Fruit fly (Drosophila melanogaster) whole organism, larva: Measurements from ENCODE around the gene Cpr5C.

ENCODE experiments used
- noc ChIP-seq: fragments of 200-800 bp; sonication (Bioruptor generic); optimal IDR thresholded peaks from 3 replicates; lab custom pipeline; 2019; ENCODE audit warnings: missing biosample characterization, mild to moderate bottlenecking, missing genetic modification characterization, moderate library complexity

Gene Cpr5C

dm6 chrX:5791840-5792239 lies 12.6 kb upstream of the Cpr5C start, which contains the start of gene CG12239:
TSS of gene CG12239 (plus strand) at chrX:5792140.
- TF ChIP-seq noc (tag; lab: Kevin White, UChicago), result no peak

dm6 chrX:5800634-5801033 lies 3.8 kb upstream of the Cpr5C start:
- TF ChIP-seq noc (tag; lab: Kevin White, UChicago), result no peak

- no peak for TF ChIP-seq noc (tag; lab: Kevin White, UChicago)
Observed at dm6 chrX:5808654-5809053, 4.2 kb downstream of the Cpr5C start, which contains the start of gene Prosbeta2R1. TSS of gene Prosbeta2R1 (plus strand) at chrX:5808954.

DNA sequence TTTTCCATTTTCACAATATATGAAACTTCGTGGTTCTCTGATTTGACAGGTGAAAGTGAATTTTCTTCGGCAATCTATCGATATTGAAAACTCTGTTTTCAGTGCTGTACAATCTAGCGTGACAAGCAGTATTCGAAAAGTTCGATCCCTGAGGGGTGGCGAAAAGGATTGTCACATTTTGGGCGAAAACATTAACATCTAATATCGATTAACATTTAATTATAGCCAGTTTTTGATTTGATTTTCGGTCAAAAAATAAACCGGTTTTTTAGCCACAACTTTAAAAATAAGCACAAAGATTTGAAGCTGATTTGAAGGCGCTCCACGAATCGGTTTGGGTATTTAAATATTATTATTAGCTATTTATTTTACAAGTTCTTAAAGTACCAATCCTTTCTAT lies 8.4 kb downstream of the Cpr5C start, which contains the start of gene CG44329:
CG44329 (minus strand) TSS at position 101 of the 400 bp plus-strand sequence.
- no peak for TF ChIP-seq noc (tag; lab: Kevin White, UChicago)

- TF ChIP-seq noc (tag; lab: Kevin White, UChicago), result no peak
Observed at dm6 chrX:5815720-5816119, 11.2 kb downstream of the Cpr5C start, which contains the start of gene AgmNAT. TSS of gene AgmNAT (minus strand) at chrX:5815820.

DNA sequence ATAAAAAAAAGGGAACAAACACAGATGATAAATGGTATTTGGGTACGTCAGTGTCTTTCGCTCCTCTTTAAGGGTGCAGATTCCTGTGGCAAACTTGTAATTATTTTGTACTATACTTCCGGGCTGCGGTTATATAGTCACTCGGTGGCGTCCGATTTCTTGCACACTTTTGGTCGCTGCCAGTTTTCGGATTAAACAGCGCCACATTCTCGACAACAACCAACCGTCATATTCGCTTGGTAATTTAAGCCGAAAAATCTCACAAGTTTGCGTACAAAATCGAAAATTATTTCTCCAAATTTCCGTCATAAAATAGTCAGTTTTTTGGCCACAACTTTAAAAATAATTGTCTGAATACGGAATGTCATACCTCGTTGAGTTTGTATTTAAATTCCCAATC lies 12.7 kb downstream of the Cpr5C start:
- no peak for TF ChIP-seq noc (tag; lab: Kevin White, UChicago)

DNA sequence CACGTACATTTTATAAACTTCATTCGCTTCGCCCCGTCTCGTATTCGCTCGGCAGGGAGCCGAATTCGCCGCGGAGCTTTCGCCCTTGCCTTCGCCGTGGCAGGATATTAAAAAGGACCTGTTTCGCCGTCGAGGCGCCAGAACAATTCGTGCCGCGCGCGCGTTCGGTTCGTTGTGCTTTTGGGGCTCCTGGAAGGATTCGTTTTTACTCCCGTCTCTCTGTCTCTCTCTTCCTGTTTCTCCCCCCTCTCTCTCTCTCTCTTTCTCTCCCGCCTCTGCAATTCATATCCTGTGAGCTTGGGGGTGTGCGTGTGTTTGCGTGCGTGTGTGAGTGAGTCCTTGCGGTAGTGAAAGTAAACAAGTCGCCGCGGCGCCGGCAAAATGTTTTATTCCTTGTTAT lies 14.0 kb downstream of the Cpr5C start, which contains the start of gene CG15765:
CG15765 (plus strand) TSS at position 132 of the 400 bp plus-strand sequence.
- no peak for TF ChIP-seq noc (tag; lab: Kevin White, UChicago)

- no peak for TF ChIP-seq noc (tag; lab: Kevin White, UChicago)
Observed at dm6 chrX:5819972-5820371, 15.5 kb downstream of the Cpr5C start.

DNA sequence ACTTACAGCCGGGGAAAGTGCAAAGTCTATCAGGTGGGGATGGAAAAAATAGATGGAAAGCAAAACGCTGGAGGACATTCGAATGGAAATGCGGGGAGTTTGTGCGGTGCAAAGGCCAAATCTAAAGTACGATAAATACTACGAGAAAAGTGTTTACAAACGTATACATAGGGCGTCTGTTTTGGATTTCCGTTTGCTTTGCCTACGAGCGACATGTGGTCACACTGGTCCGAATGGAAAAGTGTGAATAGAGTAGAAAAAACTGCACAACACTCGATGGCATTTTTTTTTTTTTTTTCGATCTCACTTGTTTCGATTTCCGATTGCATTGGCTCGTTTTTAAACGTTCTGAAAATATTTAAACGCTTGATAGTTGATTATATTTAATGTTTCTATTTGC lies 35.3 kb downstream of the Cpr5C start:
- no peak for TF ChIP-seq noc (tag; lab: Kevin White, UChicago)

dm6 chrX:5844980-5845379 lies 40.5 kb downstream of the Cpr5C start, which contains the start of gene CG12729:
TSS of gene CG12729 (plus strand) at chrX:5845280.
- TF ChIP-seq noc (tag; lab: Kevin White, UChicago), result no peak

DNA sequence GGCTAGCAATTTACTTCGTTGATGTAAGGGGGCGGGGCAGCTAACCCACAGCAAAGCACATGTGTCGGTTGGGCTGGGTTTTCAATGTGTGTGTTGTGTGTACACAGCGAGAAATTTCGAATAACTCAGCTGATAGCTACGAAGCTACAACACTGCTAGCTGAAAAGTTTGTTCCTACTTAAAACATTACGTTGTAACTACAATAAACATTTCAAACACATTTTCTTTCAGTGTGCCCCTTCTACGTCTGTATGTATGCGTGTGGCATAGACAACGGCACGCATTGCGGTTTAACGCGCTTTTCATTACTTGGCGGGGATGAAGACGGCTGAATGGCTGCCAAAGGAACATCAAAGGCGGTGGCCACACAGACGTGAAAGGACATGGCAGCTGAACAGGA lies 43.1 kb downstream of the Cpr5C start:
- no peak for TF ChIP-seq noc (tag; lab: Kevin White, UChicago)

DNA sequence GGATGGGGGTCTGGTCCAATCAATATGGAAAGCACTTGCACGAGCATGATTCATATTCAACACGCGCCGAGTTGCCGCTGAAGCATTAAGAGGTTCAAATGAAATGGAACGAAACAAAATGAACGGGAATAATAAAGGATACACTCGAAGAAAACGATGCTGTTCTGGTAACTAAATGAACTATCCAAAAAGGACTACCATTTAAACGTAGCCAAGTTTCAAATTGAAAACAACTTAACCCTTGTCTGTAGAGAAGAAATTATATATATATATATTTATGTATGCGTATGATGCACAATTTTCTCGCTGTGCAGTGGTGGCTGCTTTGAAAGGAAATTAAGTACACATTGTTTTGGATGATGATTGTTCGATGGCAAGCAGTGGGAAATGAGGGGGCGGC lies 48.2 kb downstream of the Cpr5C start:
- no peak for TF ChIP-seq noc (tag; lab: Kevin White, UChicago)

DNA sequence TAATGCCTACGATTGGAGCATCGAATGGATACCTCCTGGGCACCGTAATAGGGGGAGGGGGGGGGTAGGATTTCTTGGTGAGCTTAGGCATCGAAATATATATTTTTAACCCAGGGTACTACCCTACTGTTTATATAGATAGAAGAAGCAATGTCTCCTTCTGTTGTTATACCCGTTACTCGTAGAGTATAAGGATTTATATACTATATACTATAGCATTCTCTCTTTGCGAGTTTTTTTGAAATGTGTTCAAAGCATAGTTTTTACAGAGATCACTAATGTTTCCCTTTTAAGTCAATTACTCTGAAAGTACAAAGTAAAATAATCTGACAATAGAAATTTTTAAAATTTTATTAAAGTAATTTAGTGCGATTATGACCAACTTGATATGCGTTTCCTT lies 49.0 kb downstream of the Cpr5C start, which contains the start of gene CG43136:
CG43136 (plus strand) TSS at position 301 of the 400 bp plus-strand sequence.
- no peak for TF ChIP-seq noc (tag; lab: Kevin White, UChicago)
